Worm (Caenorhabditis elegans) whole organism, L1 larva: ENCODE measurements around the gene srsx-29.

Experiments
- nhr-11 ChIP-seq: fragments of 150-350 bp; optimal IDR thresholded peaks from 2 replicates; lab custom pipeline; 2014; ENCODE audit warnings: missing biosample characterization, missing genetic modification characterization
- nhr-90 ChIP-seq: sonication (generic microtip); optimal IDR thresholded peaks from 2 replicates; lab custom pipeline; 2016; ENCODE audit warnings: mild to moderate bottlenecking, missing genetic modification characterization, missing compliant biosample characterization; ENCODE audit not compliant: poor library complexity
- pag-3 ChIP-seq: sonication (generic microtip); optimal IDR thresholded peaks from 2 replicates; lab custom pipeline; 2017; ENCODE audit warnings: missing genetic modification characterization, mild to moderate bottlenecking, missing compliant biosample characterization, antibody characterized with exemption, borderline replicate concordance; ENCODE audit not compliant: insufficient read depth
- tbx-2 ChIP-seq: sonication (generic microtip); optimal IDR thresholded peaks from 2 replicates; lab custom pipeline; 2016; ENCODE audit warnings: missing genetic modification characterization, missing compliant biosample characterization
- unc-62 ChIP-seq: fragments of 150-350 bp; optimal IDR thresholded peaks from 2 replicates; lab custom pipeline; 2014; ENCODE audit warnings: missing biosample characterization, missing genetic modification reagents, missing genetic modification characterization

ce11 chrV:10160954-10161353, 6.2 kb downstream of the srsx-29 start, which contains the start of gene C51E3.10:
- TF ChIP-seq nhr-11 (tag; lab: Kevin White, UChicago), result no peak
- no peak for TF ChIP-seq nhr-90 (tag; lab: Kevin White, UChicago)
- no peak for TF ChIP-seq tbx-2
- no peak for TF ChIP-seq unc-62 (GFP tag; lab: Kevin White, UChicago)
- TF ChIP-seq pag-3 (tag; lab: Kevin White, UChicago), result no peak
